Fruit fly (Drosophila melanogaster) whole organism, prepupa: Measurements from ENCODE around the gene PVRAP.

Source experiments
- Blimp-1 ChIP-seq: fragments of 200-800 bp; sonication (Bioruptor generic); optimal IDR thresholded peaks from 3 replicates; lab custom pipeline; 2017; ENCODE audit warnings: missing biosample characterization, missing genetic modification characterization, mild to moderate bottlenecking, moderate library complexity, missing genetic modification reagents
- CG10631 ChIP-seq: fragments of 200-800 bp; sonication (Bioruptor generic); optimal IDR thresholded peaks from 2 replicates; lab custom pipeline; 2016; ENCODE audit warnings: missing biosample characterization, missing genetic modification characterization
- CG10669 ChIP-seq: fragments of 200-800 bp; sonication (Bioruptor generic); optimal IDR thresholded peaks from 3 replicates; lab custom pipeline; 2018; ENCODE audit warnings: missing biosample characterization, mild to moderate bottlenecking, missing genetic modification characterization, moderate library complexity
- CG11762 ChIP-seq: fragments of 200-800 bp; sonication (Bioruptor generic); optimal IDR thresholded peaks from 3 replicates; lab custom pipeline; 2016; ENCODE audit warnings: missing biosample characterization, missing genetic modification characterization; ENCODE audit not compliant: insufficient read depth
- CG11902 ChIP-seq: fragments of 200-800 bp; sonication (Bioruptor generic); optimal IDR thresholded peaks from 3 replicates; lab custom pipeline; 2016; ENCODE audit warnings: missing biosample characterization, missing genetic modification characterization
- CG15336 ChIP-seq: fragments of 200-800 bp; sonication (Bioruptor generic); IDR thresholded peaks from 2 replicates; pipeline ENCODE4 v1.3.6; 2022; ENCODE audit warnings: missing biosample characterization, missing genetic modification characterization
- CG1621 ChIP-seq: fragments of 200-800 bp; sonication (Bioruptor generic); optimal IDR thresholded peaks from 3 replicates; lab custom pipeline; 2018; ENCODE audit warnings: missing biosample characterization, mild to moderate bottlenecking, missing genetic modification characterization
- CG16779 ChIP-seq: fragments of 200-800 bp; sonication (Bioruptor generic); optimal IDR thresholded peaks from 3 replicates; lab custom pipeline; 2017; ENCODE audit warnings: missing biosample characterization, mild to moderate bottlenecking, missing genetic modification characterization
- CG3032 ChIP-seq: fragments of 200-800 bp; optimal IDR thresholded peaks from 2 replicates; lab custom pipeline; 2019; ENCODE audit warnings: missing biosample characterization, mild to moderate bottlenecking, missing genetic modification characterization, moderate library complexity
- CG31627 ChIP-seq: fragments of 200-800 bp; sonication (Bioruptor generic); optimal IDR thresholded peaks from 3 replicates; lab custom pipeline; 2016; ENCODE audit warnings: missing biosample characterization, missing genetic modification characterization
- CG32006 ChIP-seq: fragments of 200-800 bp; sonication (Bioruptor generic); optimal IDR thresholded peaks from 3 replicates; lab custom pipeline; 2017; ENCODE audit warnings: missing biosample characterization, mild to moderate bottlenecking, missing genetic modification characterization
- CG34406 ChIP-seq: fragments of 200-800 bp; sonication (Bioruptor generic); optimal IDR thresholded peaks from 3 replicates; lab custom pipeline; 2016; ENCODE audit warnings: missing biosample characterization, missing genetic modification characterization
- CG3919 ChIP-seq: fragments of 200-800 bp; sonication (Bioruptor generic); optimal IDR thresholded peaks from 3 replicates; lab custom pipeline; 2016; ENCODE audit warnings: missing biosample characterization, missing genetic modification characterization
- CG6163 ChIP-seq: fragments of 200-800 bp; sonication (Bioruptor generic); IDR thresholded peaks from 3 replicates; pipeline ENCODE4 v1.3.6; 2022; ENCODE audit warnings: missing biosample characterization, missing genetic modification characterization
- CG6276 ChIP-seq: fragments of 200-800 bp; sonication (Bioruptor generic); optimal IDR thresholded peaks from 2 replicates; lab custom pipeline; 2017; ENCODE audit warnings: missing biosample characterization, mild to moderate bottlenecking, missing genetic modification characterization
- CG6792 ChIP-seq: fragments of 200-800 bp; sonication (Bioruptor generic); optimal IDR thresholded peaks from 3 replicates; lab custom pipeline; 2016; ENCODE audit warnings: missing biosample characterization, missing genetic modification characterization
- CG6808 ChIP-seq: fragments of 200-800 bp; sonication (Bioruptor generic); optimal IDR thresholded peaks from 3 replicates; lab custom pipeline; 2017; ENCODE audit warnings: missing biosample characterization, missing genetic modification characterization, mild to moderate bottlenecking, moderate library complexity, missing genetic modification reagents
- CG6854 ChIP-seq: fragments of 200-800 bp; sonication (Bioruptor generic); optimal IDR thresholded peaks from 2 replicates; lab custom pipeline; 2017; ENCODE audit warnings: missing biosample characterization, mild to moderate bottlenecking, missing genetic modification characterization
- CG8319 ChIP-seq: fragments of 200-800 bp; sonication (Bioruptor generic); optimal IDR thresholded peaks from 3 replicates; lab custom pipeline; 2016; ENCODE audit warnings: missing biosample characterization, missing genetic modification characterization
- CG8632 ChIP-seq: fragments of 200-800 bp; sonication (Bioruptor generic); optimal IDR thresholded peaks from 3 replicates; lab custom pipeline; 2016; ENCODE audit warnings: missing biosample characterization, missing genetic modification characterization
- Eip78C ChIP-seq: fragments of 200-800 bp; sonication (Bioruptor generic); peaks from one replicate; lab custom pipeline; 2016; ENCODE audit warnings: missing biosample characterization, missing genetic modification characterization
- Eip93F ChIP-seq: fragments of 200-800 bp; sonication (Bioruptor generic); optimal IDR thresholded peaks from 2 replicates; lab custom pipeline; 2016; ENCODE audit warnings: missing biosample characterization, mild to moderate bottlenecking, missing genetic modification characterization
- Ets21C ChIP-seq: fragments of 200-800 bp; sonication (Bioruptor generic); optimal IDR thresholded peaks from 3 replicates; lab custom pipeline; 2016; ENCODE audit warnings: missing biosample characterization, missing genetic modification characterization
- Gug ChIP-seq: fragments of 200-800 bp; sonication (Bioruptor generic); IDR thresholded peaks from 2 replicates; pipeline ENCODE4 v1.3.6; 2022; ENCODE audit warnings: missing biosample characterization, missing genetic modification characterization
- Hr38 ChIP-seq: sonication (Bioruptor generic); optimal IDR thresholded peaks from 2 replicates; lab custom pipeline; 2016; ENCODE audit warnings: missing biosample characterization, missing genetic modification characterization
- Hr39 ChIP-seq: fragments of 200-800 bp; sonication (Bioruptor generic); optimal IDR thresholded peaks from 2 replicates; lab custom pipeline; 2016; ENCODE audit warnings: missing biosample characterization, missing genetic modification characterization
- Hr4 ChIP-seq: fragments of 200-800 bp; sonication (Bioruptor generic); optimal IDR thresholded peaks from 3 replicates; lab custom pipeline; 2016; ENCODE audit warnings: missing biosample characterization, missing genetic modification characterization
- Met ChIP-seq: fragments of 200-800 bp; sonication (Bioruptor generic); optimal IDR thresholded peaks from 3 replicates; lab custom pipeline; 2016; ENCODE audit warnings: missing biosample characterization, missing genetic modification characterization
- OdsH ChIP-seq: fragments of 200-800 bp; sonication (Bioruptor generic); optimal IDR thresholded peaks from 3 replicates; lab custom pipeline; 2016; ENCODE audit warnings: missing biosample characterization, missing genetic modification characterization
- Sox102F ChIP-seq: fragments of 200-800 bp; sonication (Bioruptor generic); optimal IDR thresholded peaks from 2 replicates; lab custom pipeline; 2016; ENCODE audit warnings: missing biosample characterization, mild to moderate bottlenecking, missing genetic modification characterization
- Sox14 ChIP-seq: fragments of 200-800 bp; sonication (Bioruptor generic); optimal IDR thresholded peaks from 3 replicates; lab custom pipeline; 2016; ENCODE audit warnings: missing biosample characterization, missing genetic modification characterization
- achi ChIP-seq: fragments of 200-800 bp; sonication (Bioruptor generic); optimal IDR thresholded peaks from 3 replicates; lab custom pipeline; 2016; ENCODE audit warnings: missing biosample characterization, missing genetic modification characterization
- acj6 ChIP-seq: fragments of 200-800 bp; sonication (Bioruptor generic); optimal IDR thresholded peaks from 3 replicates; lab custom pipeline; 2016; ENCODE audit warnings: missing biosample characterization, missing genetic modification characterization
- cyc ChIP-seq: fragments of 200-800 bp; sonication (Bioruptor generic); optimal IDR thresholded peaks from 3 replicates; lab custom pipeline; 2016; ENCODE audit warnings: missing biosample characterization, missing genetic modification characterization
- dac ChIP-seq: fragments of 200-800 bp; sonication (Bioruptor generic); optimal IDR thresholded peaks from 2 replicates; lab custom pipeline; 2017; ENCODE audit warnings: missing biosample characterization, mild to moderate bottlenecking, missing genetic modification characterization
- esn ChIP-seq: fragments of 200-800 bp; sonication (Bioruptor generic); optimal IDR thresholded peaks from 2 replicates; lab custom pipeline; 2016; ENCODE audit warnings: missing biosample characterization, mild to moderate bottlenecking, missing genetic modification characterization, moderate library complexity
- fd59A ChIP-seq: fragments of 200-800 bp; sonication (Bioruptor generic); optimal IDR thresholded peaks from 2 replicates; lab custom pipeline; 2017; ENCODE audit warnings: missing biosample characterization, mild to moderate bottlenecking, missing genetic modification characterization, missing genetic modification reagents
- pdm3 ChIP-seq: fragments of 200-800 bp; sonication (Bioruptor generic); optimal IDR thresholded peaks from 3 replicates; lab custom pipeline; 2016; ENCODE audit warnings: missing biosample characterization, missing genetic modification characterization
- salr ChIP-seq, 2 experiments: fragments of 200-800 bp; sonication (Bioruptor generic); optimal IDR thresholded peaks; 3 replicates each; lab custom pipeline; 2016 to 2018; ENCODE audit warnings: missing biosample characterization in 2 of 2, missing genetic modification characterization in 2 of 2, mild to moderate bottlenecking in 1 of 2
- spab ChIP-seq: fragments of 200-800 bp; sonication (Bioruptor generic); optimal IDR thresholded peaks from 2 replicates; lab custom pipeline; 2017; ENCODE audit warnings: missing biosample characterization, mild to moderate bottlenecking, missing genetic modification characterization, missing genetic modification reagents
- ss ChIP-seq, 2 experiments: fragments of 200-800 bp; sonication (Bioruptor generic); optimal IDR thresholded peaks; 2 replicates in 1 of 2; 3 replicates in 1 of 2; lab custom pipeline; 2017 to 2018; ENCODE audit warnings: mild to moderate bottlenecking in 2 of 2, missing biosample characterization in 2 of 2, missing genetic modification characterization in 2 of 2, moderate library complexity in 1 of 2
- svp ChIP-seq: fragments of 200-800 bp; sonication (Bioruptor generic); peaks from one replicate; lab custom pipeline; 2016; ENCODE audit warnings: missing biosample characterization, missing genetic modification characterization
- topi ChIP-seq: fragments of 200-800 bp; sonication (Bioruptor generic); optimal IDR thresholded peaks from 3 replicates; lab custom pipeline; 2016; ENCODE audit warnings: missing biosample characterization, missing genetic modification characterization
- vri ChIP-seq: fragments of 200-800 bp; sonication (Bioruptor generic); optimal IDR thresholded peaks from 3 replicates; lab custom pipeline; 2016; ENCODE audit warnings: missing biosample characterization, mild to moderate bottlenecking, missing genetic modification characterization

The PVRAP gene

DNA sequence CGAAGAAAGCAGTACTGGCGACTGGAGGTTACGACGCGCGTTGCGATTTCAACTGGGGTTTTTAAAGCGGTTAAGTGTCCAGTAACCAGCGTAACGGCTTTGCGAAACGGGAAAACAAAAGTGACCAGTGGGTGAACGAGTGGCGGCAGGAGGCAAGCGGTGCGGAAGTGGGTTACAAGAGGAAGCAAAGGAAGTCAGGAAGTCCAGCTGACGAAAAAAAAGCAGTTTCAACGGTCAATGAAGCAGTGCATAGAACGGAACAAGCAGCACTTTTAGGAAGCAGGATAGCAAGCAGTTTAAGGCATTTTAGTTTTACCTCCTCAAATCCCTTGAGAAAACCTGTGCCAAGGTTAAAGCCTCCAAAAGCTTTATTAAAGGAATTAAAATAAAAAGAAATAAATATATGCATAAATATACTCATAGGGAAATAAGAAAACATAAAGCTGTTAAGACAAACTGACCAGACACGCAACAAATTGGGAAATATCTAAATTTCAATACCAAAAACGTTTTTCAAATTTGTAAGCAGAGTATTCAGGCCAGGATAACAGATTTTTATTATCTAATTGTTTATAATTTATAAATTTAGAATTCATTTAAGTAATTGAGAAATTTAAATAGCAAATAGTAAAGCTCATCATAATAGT is 62.2 kb downstream of the PVRAP start, which contains the start of gene CG6592:
TSS of gene CG6592 (plus strand) at position 597 of the 647 bp plus-strand sequence.
- peak; percentile 21 for TF ChIP-seq CG3919 (GFP tag; lab: Kevin White, UChicago)
- TF ChIP-seq Met (GFP tag; lab: Kevin White, UChicago): peak; percentile 12
- TF ChIP-seq CG10669 (GFP tag; lab: Kevin White, UChicago): peak; percentile 20
- TF ChIP-seq CG6276 (GFP tag; lab: Kevin White, UChicago): no peak
- TF ChIP-seq topi (GFP tag; lab: Kevin White, UChicago): peak; percentile 10
- peak; percentile 34 for TF ChIP-seq CG1621 (tag; lab: Kevin White, UChicago)
- no peak for TF ChIP-seq achi (GFP tag; lab: Kevin White, UChicago)
- no peak for TF ChIP-seq dac (GFP tag; lab: Kevin White, UChicago)
- TF ChIP-seq Eip78C (GFP tag; lab: Kevin White, UChicago): peak; percentile 68
- peak; percentile 20 for TF ChIP-seq CG31627 (GFP tag; lab: Kevin White, UChicago)
- no peak for TF ChIP-seq cyc (GFP tag; lab: Kevin White, UChicago)
- TF ChIP-seq Hr38 (GFP tag; lab: Kevin White, UChicago): no peak
- TF ChIP-seq acj6 (GFP tag; lab: Kevin White, UChicago): peak; percentile 20
- no peak for TF ChIP-seq Hr4 (GFP tag; lab: Kevin White, UChicago)
- TF ChIP-seq OdsH: peak; percentile 9
- peak; percentile 20 for TF ChIP-seq fd59A
- peak; percentile 5 for TF ChIP-seq pdm3 (GFP tag; lab: Kevin White, UChicago)
- peak in 1 of 2 experiments; percentile 46 for TF ChIP-seq salr (GFP tag; optimal IDR thresholded peaks at IDR 0.05; lab: Kevin White, UChicago)
- TF ChIP-seq Hr39 (GFP tag; lab: Kevin White, UChicago): peak; percentile 21
- no peak for TF ChIP-seq Eip93F (GFP tag; lab: Kevin White, UChicago)
- no peak for TF ChIP-seq ss (GFP tag; optimal IDR thresholded peaks at IDR 0.05; lab: Kevin White, UChicago)
- TF ChIP-seq esn (GFP tag; lab: Kevin White, UChicago): peak; percentile 23

DNA sequence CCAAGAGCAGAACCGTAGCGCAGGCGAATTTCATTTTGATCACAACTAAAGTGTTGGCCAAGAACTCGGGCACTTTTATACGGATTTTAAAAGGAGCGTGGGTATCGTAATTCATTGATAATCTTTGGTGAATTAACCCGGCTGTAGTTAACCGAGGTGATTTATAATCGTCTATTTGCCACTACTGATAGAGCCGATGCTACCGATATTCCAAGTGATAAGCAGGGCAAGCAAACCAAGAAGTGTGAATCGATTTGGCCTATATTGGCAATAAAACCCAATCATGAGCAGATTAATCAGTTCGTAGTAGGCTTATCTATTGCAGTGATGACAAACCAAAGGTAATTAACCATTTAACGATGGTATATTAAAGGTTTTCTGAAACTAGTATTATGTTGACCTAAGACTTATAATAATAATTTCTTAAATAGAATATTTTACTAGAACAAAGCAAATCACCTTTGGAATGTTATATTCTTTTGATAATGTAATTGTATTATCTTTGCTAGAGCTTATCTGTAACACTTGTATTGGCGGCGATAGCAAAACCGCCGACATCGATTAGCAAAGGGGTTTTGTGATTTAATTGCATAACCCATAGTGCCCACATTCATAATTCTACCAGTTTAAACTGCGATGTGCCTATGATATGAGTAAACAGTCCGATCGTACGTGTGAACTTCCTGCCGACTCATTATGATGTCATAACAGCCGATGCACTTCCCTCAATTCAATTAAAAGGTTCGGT is 66.0 kb downstream of the PVRAP start, which contains the start of gene CG10472:
TSS of gene CG10472 (minus strand) at position 51 of the 748 bp plus-strand sequence.
- TF ChIP-seq vri (peak; percentile 74), CG32006 (no peak), CG8632 (GFP tag; lab: Kevin White, UChicago) (no peak)

DNA sequence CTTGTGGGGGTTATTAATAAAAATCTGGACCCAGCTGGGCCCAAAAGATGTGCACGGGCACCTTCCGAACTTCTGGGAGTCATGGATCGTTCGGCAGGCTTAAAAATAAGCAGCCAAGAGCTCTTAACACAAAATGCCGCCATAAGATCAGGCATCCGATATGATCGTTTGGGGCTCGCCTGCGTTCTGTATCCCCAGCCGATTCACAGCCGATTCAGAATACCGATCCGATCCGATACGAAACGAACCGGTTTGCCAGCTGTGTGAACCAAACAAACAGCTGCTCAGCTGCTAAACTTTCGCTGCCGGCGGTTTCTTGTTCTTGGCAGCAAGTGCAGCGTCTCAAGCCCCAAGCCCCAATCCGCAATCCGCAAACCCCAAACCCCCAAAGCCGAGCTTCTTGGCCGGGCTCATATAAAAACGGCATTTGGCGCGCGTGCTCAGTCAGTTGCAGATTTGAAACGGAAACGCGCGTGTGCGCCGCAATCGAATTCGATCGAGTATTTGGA is 68.9 kb downstream of the PVRAP start, which contains the start of gene CG42269:
TSS of gene CG42269 (plus strand) at position 416 of the 509 bp plus-strand sequence.
- TF ChIP-seq Hr38 (GFP tag; lab: Kevin White, UChicago) (no peak), CG6792 (GFP tag; lab: Kevin White, UChicago) (no peak), CG6276 (GFP tag; lab: Kevin White, UChicago) (no peak), CG10631 (no peak), CG15336 (GFP tag; lab: Robert Waterston, UW) (no peak), Gug (GFP tag; lab: Robert Waterston, UW) (no peak), achi (GFP tag; lab: Kevin White, UChicago) (no peak), CG11902 (GFP tag; lab: Kevin White, UChicago) (no peak), CG6808 (GFP tag; lab: Kevin White, UChicago) (no peak), CG6854 (GFP tag; lab: Kevin White, UChicago) (peak; percentile 91), fd59A (no peak), CG3919 (GFP tag; lab: Kevin White, UChicago) (no peak), Blimp-1 (GFP tag; lab: Kevin White, UChicago) (peak; percentile 92), CG34406 (no peak), Ets21C (no peak), CG8319 (GFP tag; lab: Kevin White, UChicago) (no peak), Sox14 (GFP tag; lab: Kevin White, UChicago) (no peak), CG6163 (GFP tag; lab: Robert Waterston, UW) (0 out of 3 replicates have a peak, but pooled peaks have one; percentile 20), CG3032 (tag; lab: Kevin White, UChicago) (no peak), salr (GFP tag; optimal IDR thresholded peaks at IDR 0.05; lab: Kevin White, UChicago) (no peak), CG32006 (no peak), svp (no peak), Met (GFP tag; lab: Kevin White, UChicago) (no peak), spab (no peak), Sox102F (no peak), CG11762 (GFP tag; lab: Kevin White, UChicago) (no peak), pdm3 (GFP tag; lab: Kevin White, UChicago) (no peak), CG16779 (tag; lab: Kevin White, UChicago) (no peak)
